Worm (Caenorhabditis elegans) whole organism, L2 larva: ENCODE measurements around the gene atf-8.

Experiments used
- alr-1 ChIP-seq: fragments of 150-350 bp; optimal IDR thresholded peaks from 2 replicates; lab custom pipeline; 2014; ENCODE audit warnings: missing biosample characterization, missing genetic modification characterization
- ama-1 ChIP-seq: fragments of 150-350 bp; optimal IDR thresholded peaks from 2 replicates; lab custom pipeline; 2018; ENCODE audit warnings: inconsistent platforms
- crh-2 ChIP-seq: sonication (generic microtip); optimal IDR thresholded peaks from 2 replicates; lab custom pipeline; 2017; ENCODE audit warnings: missing biosample characterization, missing genetic modification characterization
- dmd-4 ChIP-seq: sonication (generic microtip); optimal IDR thresholded peaks from 2 replicates; lab custom pipeline; 2017; ENCODE audit warnings: missing biosample characterization, missing genetic modification characterization
- egl-27 ChIP-seq: sonication (generic microtip); optimal IDR thresholded peaks from 3 replicates; lab custom pipeline; 2017; ENCODE audit warnings: missing biosample characterization, missing genetic modification reagents, missing genetic modification characterization
- lin-11 ChIP-seq: fragments of 150-350 bp; sonication (generic microtip); optimal IDR thresholded peaks from 2 replicates; lab custom pipeline; 2014; ENCODE audit warnings: missing biosample characterization, missing genetic modification characterization, inconsistent platforms, mixed read lengths
- lin-13 ChIP-seq: fragments of 150-350 bp; optimal IDR thresholded peaks from 2 replicates; lab custom pipeline; 2014; ENCODE audit warnings: missing biosample characterization, missing genetic modification reagents, missing genetic modification characterization
- nhr-237 ChIP-seq: fragments of 150-350 bp; optimal IDR thresholded peaks from 2 replicates; lab custom pipeline; 2014; ENCODE audit warnings: missing biosample characterization, missing genetic modification characterization
- snpc-4 ChIP-seq: fragments of 150-350 bp; optimal IDR thresholded peaks from 2 replicates; lab custom pipeline; 2014; ENCODE audit warnings: missing biosample characterization, missing genetic modification characterization
- unc-39 ChIP-seq: fragments of 150-350 bp; optimal IDR thresholded peaks from 2 replicates; lab custom pipeline; 2014; ENCODE audit warnings: missing biosample characterization, missing genetic modification characterization
- unc-55 ChIP-seq: fragments of 150-350 bp; sonication (generic microtip); optimal IDR thresholded peaks from 3 replicates; lab custom pipeline; 2014; ENCODE audit warnings: missing biosample characterization, missing genetic modification reagents, missing genetic modification characterization
- unc-62 ChIP-seq: fragments of 150-350 bp; optimal IDR thresholded peaks from 2 replicates; lab custom pipeline; 2014; ENCODE audit warnings: missing biosample characterization, missing genetic modification reagents, missing genetic modification characterization
- zag-1 ChIP-seq: fragments of 150-350 bp; optimal IDR thresholded peaks from 2 replicates; lab custom pipeline; 2014; ENCODE audit warnings: missing biosample characterization, missing genetic modification characterization

DNA sequence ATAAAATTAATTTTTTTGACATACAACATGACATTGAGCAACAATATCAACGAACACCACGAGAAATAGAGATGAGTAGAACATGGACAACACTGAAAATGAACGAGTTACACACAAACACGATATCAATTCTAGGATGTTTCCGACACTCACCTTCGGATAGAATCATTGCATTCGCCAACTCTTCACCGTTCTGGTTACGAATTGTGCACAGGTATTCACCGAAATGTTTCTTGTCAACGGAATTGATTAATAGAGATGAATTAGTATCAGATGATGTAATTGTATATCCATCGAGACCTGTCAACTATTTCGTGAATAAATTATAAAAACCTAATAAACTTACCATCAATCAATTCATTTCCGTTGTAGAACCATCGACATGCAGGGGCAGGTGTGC is 16.3 kb downstream of the atf-8 start:
- TF ChIP-seq nhr-237 (tag; lab: Kevin White, UChicago) (no peak), zag-1 (tag; lab: Kevin White, UChicago) (no peak), egl-27 (tag; lab: Kevin White, UChicago) (no peak), unc-62 (GFP tag; lab: Kevin White, UChicago) (no peak), dmd-4 (tag; lab: Kevin White, UChicago) (no peak), alr-1 (no peak), ama-1 (lab: Kevin White, UChicago) (no peak), lin-11 (tag; lab: Kevin White, UChicago) (no peak), crh-2 (tag; lab: Kevin White, UChicago) (no peak), lin-13 (GFP tag; lab: Kevin White, UChicago) (no peak), unc-39 (no peak), unc-55 (no peak), snpc-4 (tag; lab: Kevin White, UChicago) (no peak)
